Worm (Caenorhabditis elegans) whole organism, L2 larva: ENCODE measurements around the gene hacl-1.
A peak's percentile ranks its signal among the peaks of the same experiment; 100 is the strongest.

Experiments
- F13H6.1 ChIP-seq: sonication (generic microtip); optimal IDR thresholded peaks from 2 replicates; lab custom pipeline; 2016; ENCODE audit warnings: missing genetic modification characterization, missing compliant biosample characterization
- R02D3.7 ChIP-seq: fragments of 150-350 bp; optimal IDR thresholded peaks from 2 replicates; lab custom pipeline; 2014; ENCODE audit warnings: missing biosample characterization, missing genetic modification characterization
- ama-1 ChIP-seq: fragments of 150-350 bp; optimal IDR thresholded peaks from 2 replicates; lab custom pipeline; 2018; ENCODE audit warnings: inconsistent platforms
- dmd-4 ChIP-seq: sonication (generic microtip); optimal IDR thresholded peaks from 2 replicates; lab custom pipeline; 2017; ENCODE audit warnings: missing biosample characterization, missing genetic modification characterization
- elt-1 ChIP-seq: fragments of 150-350 bp; optimal IDR thresholded peaks from 2 replicates; lab custom pipeline; 2014; ENCODE audit warnings: missing biosample characterization, missing genetic modification characterization
- lin-13 ChIP-seq: fragments of 150-350 bp; optimal IDR thresholded peaks from 2 replicates; lab custom pipeline; 2014; ENCODE audit warnings: missing biosample characterization, missing genetic modification reagents, missing genetic modification characterization
- lsy-2 ChIP-seq, 2 experiments: fragments of 150-350 bp in 1 of 2; sonication (generic microtip) in 1 of 2; optimal IDR thresholded peaks; 2 replicates each; lab custom pipeline; 2014 to 2017; ENCODE audit warnings: missing biosample characterization in 2 of 2, missing genetic modification characterization in 2 of 2
- mab-5 ChIP-seq: fragments of 150-350 bp; optimal IDR thresholded peaks from 2 replicates; lab custom pipeline; 2014; ENCODE audit warnings: missing biosample characterization, missing genetic modification characterization
- mdl-1 ChIP-seq, 2 experiments: fragments of 150-350 bp in 1 of 2; sonication (generic microtip) in 1 of 2; optimal IDR thresholded peaks; 2 replicates each; lab custom pipeline; 2017; ENCODE audit warnings: missing biosample characterization in 2 of 2, missing genetic modification characterization in 2 of 2
- nhr-237 ChIP-seq: fragments of 150-350 bp; optimal IDR thresholded peaks from 2 replicates; lab custom pipeline; 2014; ENCODE audit warnings: missing biosample characterization, missing genetic modification characterization
- skn-1 ChIP-seq: sonication (generic microtip); optimal IDR thresholded peaks from 2 replicates; lab custom pipeline; 2017; ENCODE audit warnings: missing biosample characterization, missing genetic modification characterization
- unc-39 ChIP-seq: fragments of 150-350 bp; optimal IDR thresholded peaks from 2 replicates; lab custom pipeline; 2014; ENCODE audit warnings: missing biosample characterization, missing genetic modification characterization
- unc-62 ChIP-seq: fragments of 150-350 bp; optimal IDR thresholded peaks from 2 replicates; lab custom pipeline; 2014; ENCODE audit warnings: missing biosample characterization, missing genetic modification reagents, missing genetic modification characterization
- zag-1 ChIP-seq: fragments of 150-350 bp; optimal IDR thresholded peaks from 2 replicates; lab custom pipeline; 2014; ENCODE audit warnings: missing biosample characterization, missing genetic modification characterization

DNA sequence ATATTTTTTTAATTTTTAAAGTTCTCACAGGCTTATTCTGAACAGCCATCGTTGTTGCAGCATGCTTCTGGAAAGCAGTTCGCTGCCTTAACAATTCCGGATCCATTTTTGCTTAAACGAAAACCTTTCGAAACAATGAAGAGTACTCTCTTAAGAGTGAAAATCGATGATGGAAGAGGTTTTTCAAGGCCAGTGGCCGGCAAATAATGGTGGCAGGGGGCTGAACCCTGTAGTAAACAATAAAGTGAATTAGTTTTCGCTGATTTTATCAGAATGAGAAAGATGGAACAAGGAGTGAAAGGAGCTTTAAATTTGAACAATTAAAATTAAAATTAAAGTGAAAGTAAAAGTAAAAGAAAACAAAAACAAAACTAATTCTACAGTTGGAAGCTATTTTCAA lies 49.6 kb upstream of the hacl-1 start, which contains the start of gene gtf-2E2:
- TF ChIP-seq unc-62 (no peak), F13H6.1 (no peak), zag-1 (tag; lab: Kevin White, UChicago) (no peak), dmd-4 (tag; lab: Kevin White, UChicago) (no peak), mab-5 (tag; lab: Kevin White, UChicago) (no peak), skn-1 (tag; lab: Kevin White, UChicago) (no peak), nhr-237 (no peak), R02D3.7 (no peak), mdl-1 (tag; optimal IDR thresholded peaks at IDR 0.05; lab: Kevin White, UChicago) (no peak), lsy-2 (tag; optimal IDR thresholded peaks at IDR 0.05; lab: Kevin White, UChicago) (peak in 1 of 2 experiments; percentile 39), lin-13 (GFP tag; lab: Kevin White, UChicago) (no peak), unc-39 (tag; lab: Kevin White, UChicago) (no peak), ama-1 (peak; percentile 11), elt-1 (no peak)
